Worm (Caenorhabditis elegans) whole organism, L1 larva: ENCODE results near the gene C54H2.4.

ENCODE experiments used
- ceh-82 ChIP-seq, 3 experiments: fragments of 150-350 bp in 1 of 3; sonication (generic microtip) in 2 of 3; optimal IDR thresholded peaks; 2 replicates each; lab custom pipeline; 2014 to 2017; ENCODE audit warnings: missing biosample characterization in 3 of 3, missing genetic modification characterization in 3 of 3
- egl-27 ChIP-seq, 2 experiments: fragments of 150-350 bp in 1 of 2; sonication (generic microtip); optimal IDR thresholded peaks; 3 replicates each; lab custom pipeline; 2017 to 2018; ENCODE audit warnings: missing biosample characterization in 2 of 2, missing genetic modification characterization in 2 of 2, missing genetic modification reagents in 2 of 2
- fos-1 ChIP-seq: fragments of 150-350 bp; optimal IDR thresholded peaks from 2 replicates; lab custom pipeline; 2014; ENCODE audit warnings: missing biosample characterization, missing genetic modification characterization
- lsy-2 ChIP-seq, 2 experiments: fragments of 150-350 bp; optimal IDR thresholded peaks; 2 replicates each; lab custom pipeline; 2014; ENCODE audit warnings: missing biosample characterization in 2 of 2, missing genetic modification characterization in 2 of 2
- mep-1 ChIP-seq: fragments of 150-350 bp; optimal IDR thresholded peaks from 2 replicates; lab custom pipeline; 2014; ENCODE audit warnings: missing biosample characterization, missing genetic modification characterization
- pqm-1 ChIP-seq: sonication (generic microtip); optimal IDR thresholded peaks from 3 replicates; lab custom pipeline; 2017; ENCODE audit warnings: missing biosample characterization, missing genetic modification characterization
- unc-98 ChIP-seq: fragments of 200-800 bp; sonication (Bioruptor generic); IDR thresholded peaks from 2 replicates; pipeline ENCODE4 v1.3.6; 2022; ENCODE audit warnings: missing genetic modification characterization, missing compliant biosample characterization
- xbp-1 ChIP-seq: sonication (generic microtip); optimal IDR thresholded peaks from 2 replicates; lab custom pipeline; 2016; ENCODE audit warnings: missing genetic modification characterization, missing compliant biosample characterization
- zag-1 ChIP-seq: fragments of 150-350 bp; optimal IDR thresholded peaks from 2 replicates; lab custom pipeline; 2014; ENCODE audit warnings: missing biosample characterization, missing genetic modification characterization

ce11 chrX:5780672-5781182 is 10.2 kb upstream of the C54H2.4 start, which contains the start of gene sft-4:
- no peak for TF ChIP-seq unc-98
- no peak for TF ChIP-seq ceh-82 (tag; optimal IDR thresholded peaks at IDR 0.05; lab: Kevin White, UChicago)
- no peak for TF ChIP-seq egl-27 (tag; optimal IDR thresholded peaks at IDR 0.05; lab: Kevin White, UChicago)
- TF ChIP-seq fos-1 (tag; lab: Kevin White, UChicago), result no peak
- TF ChIP-seq xbp-1 (tag; lab: Kevin White, UChicago), result no peak
- TF ChIP-seq lsy-2 (tag; optimal IDR thresholded peaks at IDR 0.05; lab: Kevin White, UChicago), result peak; percentile 39 to 40
- no peak for TF ChIP-seq pqm-1
- peak; percentile 40 for TF ChIP-seq mep-1
- no peak for TF ChIP-seq zag-1 (tag; lab: Kevin White, UChicago)
